Fruit fly (Drosophila melanogaster) whole organism, pupa: ENCODE results near the gene CG13003.

Experiments
- CG10348 ChIP-seq: fragments of 200-800 bp; sonication (Bioruptor generic); IDR thresholded peaks from 2 replicates; pipeline ENCODE4 v1.3.6; 2022; ENCODE audit warnings: missing biosample characterization, missing genetic modification characterization
- CG12605 ChIP-seq: fragments of 200-800 bp; sonication (Bioruptor generic); IDR thresholded peaks from 2 replicates; pipeline ENCODE4 v1.3.6; 2022; ENCODE audit warnings: missing biosample characterization, missing genetic modification characterization
- CG13204 ChIP-seq: fragments of 200-800 bp; sonication (Bioruptor generic); optimal IDR thresholded peaks from 2 replicates; lab custom pipeline; 2018; ENCODE audit warnings: missing biosample characterization, mild to moderate bottlenecking, missing genetic modification characterization, moderate library complexity
- CG14655 ChIP-seq: fragments of 200-800 bp; sonication (Bioruptor generic); optimal IDR thresholded peaks from 3 replicates; lab custom pipeline; 2017; ENCODE audit warnings: mild to moderate bottlenecking, missing biosample characterization, missing genetic modification reagents, missing genetic modification characterization
- CG15710 ChIP-seq: fragments of 200-800 bp; sonication (Bioruptor generic); optimal IDR thresholded peaks from 2 replicates; lab custom pipeline; 2018; ENCODE audit warnings: missing biosample characterization, mild to moderate bottlenecking, missing genetic modification characterization, moderate library complexity
- CG17806 ChIP-seq: fragments of 200-800 bp; sonication (Bioruptor generic); optimal IDR thresholded peaks from 2 replicates; lab custom pipeline; 2018; ENCODE audit warnings: missing biosample characterization, mild to moderate bottlenecking, missing genetic modification characterization, moderate library complexity
- CG32121 ChIP-seq: fragments of 200-800 bp; sonication (Bioruptor generic); IDR thresholded peaks from 2 replicates; pipeline ENCODE4 v1.3.6; 2022; ENCODE audit warnings: missing biosample characterization, missing genetic modification characterization
- CG34367 ChIP-seq: fragments of 200-800 bp; sonication (Bioruptor generic); optimal IDR thresholded peaks from 2 replicates; lab custom pipeline; 2018; ENCODE audit warnings: missing biosample characterization, mild to moderate bottlenecking, missing genetic modification characterization
- CG4496 ChIP-seq: fragments of 200-800 bp; sonication (Bioruptor generic); IDR thresholded peaks from 3 replicates; pipeline ENCODE4 v1.3.6; 2022; ENCODE audit warnings: missing biosample characterization, missing genetic modification characterization
- CG8159 ChIP-seq: fragments of 200-800 bp; sonication (Bioruptor generic); optimal IDR thresholded peaks from 3 replicates; lab custom pipeline; 2018; ENCODE audit warnings: missing biosample characterization, mild to moderate bottlenecking, missing genetic modification characterization, moderate library complexity
- CG8301 ChIP-seq: fragments of 200-800 bp; sonication (Bioruptor generic); optimal IDR thresholded peaks from 2 replicates; lab custom pipeline; 2018; ENCODE audit warnings: missing biosample characterization, mild to moderate bottlenecking, missing genetic modification characterization
- CG9948 ChIP-seq: fragments of 200-800 bp; sonication (Bioruptor generic); optimal IDR thresholded peaks from 2 replicates; lab custom pipeline; 2018; ENCODE audit warnings: missing biosample characterization, mild to moderate bottlenecking, missing genetic modification characterization, moderate library complexity
- D1 ChIP-seq: fragments of 200-800 bp; sonication (Bioruptor generic); optimal IDR thresholded peaks from 2 replicates; lab custom pipeline; 2018; ENCODE audit warnings: missing biosample characterization, mild to moderate bottlenecking, missing genetic modification characterization, moderate library complexity
- EcR ChIP-seq: fragments of 200-800 bp; sonication (Bioruptor generic); optimal IDR thresholded peaks from 3 replicates; lab custom pipeline; 2019; ENCODE audit warnings: missing biosample characterization, missing genetic modification characterization, mild to moderate bottlenecking, moderate library complexity, missing genetic modification reagents
- Ets98B ChIP-seq: fragments of 200-800 bp; sonication (Bioruptor generic); IDR thresholded peaks from 2 replicates; pipeline ENCODE4 v1.3.6; 2022; ENCODE audit warnings: missing biosample characterization, missing genetic modification characterization
- Pif1A ChIP-seq: fragments of 200-800 bp; sonication (Bioruptor generic); optimal IDR thresholded peaks from 3 replicates; lab custom pipeline; 2016; ENCODE audit warnings: missing biosample characterization, missing genetic modification characterization
- Pif1B ChIP-seq: fragments of 200-800 bp; sonication (Bioruptor generic); optimal IDR thresholded peaks from 3 replicates; lab custom pipeline; 2016; ENCODE audit warnings: missing biosample characterization, missing genetic modification characterization
- Snoo ChIP-seq: fragments of 200-800 bp; sonication (Bioruptor generic); optimal IDR thresholded peaks from 3 replicates; lab custom pipeline; 2017; ENCODE audit warnings: missing biosample characterization, mild to moderate bottlenecking, missing genetic modification characterization, inconsistent platforms
- fd96Ca ChIP-seq: fragments of 200-800 bp; sonication (Bioruptor generic); IDR thresholded peaks from 3 replicates; pipeline ENCODE4 v1.3.6; 2022; ENCODE audit warnings: missing biosample characterization, missing genetic modification characterization
- gl ChIP-seq: fragments of 200-800 bp; sonication (Bioruptor generic); optimal IDR thresholded peaks from 2 replicates; lab custom pipeline; 2018; ENCODE audit warnings: missing biosample characterization, mild to moderate bottlenecking, missing genetic modification characterization
- rn ChIP-seq: fragments of 200-800 bp; sonication (Bioruptor generic); IDR thresholded peaks from 2 replicates; pipeline ENCODE4 v1.3.6; 2022; ENCODE audit warnings: missing biosample characterization, missing genetic modification characterization

CG13003 gene

DNA sequence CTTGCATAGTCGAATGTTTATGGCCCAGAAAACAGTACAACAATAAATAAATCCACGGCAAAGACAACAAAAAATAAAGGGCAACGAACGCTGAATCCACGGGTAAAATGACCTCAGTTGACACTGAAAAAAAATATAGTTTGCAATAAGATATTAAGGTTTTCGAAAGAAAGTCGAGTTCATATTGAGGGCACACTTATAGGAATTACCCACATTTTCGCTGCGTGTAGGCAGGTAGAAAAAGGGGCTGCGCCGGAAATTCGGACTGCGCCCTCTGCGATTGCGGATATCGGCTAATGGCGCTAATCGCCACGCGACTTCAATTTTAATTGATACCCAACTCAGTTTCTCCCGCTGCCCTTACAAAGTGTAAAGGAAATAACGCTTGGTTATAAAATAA is 67.7 kb downstream of the CG13003 start:
- TF ChIP-seq Pif1A (GFP tag; lab: Kevin White, UChicago): no peak
- no peak for TF ChIP-seq gl
- TF ChIP-seq CG9948 (tag; lab: Kevin White, UChicago): no peak
- TF ChIP-seq CG4496 (GFP tag; lab: Robert Waterston, UW): no peak
- TF ChIP-seq EcR (GFP tag; lab: Kevin White, UChicago): no peak
- TF ChIP-seq CG8159: no peak
- no peak for TF ChIP-seq fd96Ca (GFP tag; lab: Robert Waterston, UW)
- TF ChIP-seq Pif1B (GFP tag; lab: Kevin White, UChicago): no peak
- TF ChIP-seq CG15710: no peak
- TF ChIP-seq CG34367 (tag; lab: Kevin White, UChicago): no peak
- TF ChIP-seq D1 (tag; lab: Kevin White, UChicago): no peak
- no peak for TF ChIP-seq CG8301
- no peak for TF ChIP-seq CG14655 (GFP tag; lab: Kevin White, UChicago)
- no peak for TF ChIP-seq Snoo
- TF ChIP-seq rn: no peak
- no peak for TF ChIP-seq CG10348 (GFP tag; lab: Robert Waterston, UW)
- TF ChIP-seq CG32121 (GFP tag; lab: Robert Waterston, UW): no peak

DNA sequence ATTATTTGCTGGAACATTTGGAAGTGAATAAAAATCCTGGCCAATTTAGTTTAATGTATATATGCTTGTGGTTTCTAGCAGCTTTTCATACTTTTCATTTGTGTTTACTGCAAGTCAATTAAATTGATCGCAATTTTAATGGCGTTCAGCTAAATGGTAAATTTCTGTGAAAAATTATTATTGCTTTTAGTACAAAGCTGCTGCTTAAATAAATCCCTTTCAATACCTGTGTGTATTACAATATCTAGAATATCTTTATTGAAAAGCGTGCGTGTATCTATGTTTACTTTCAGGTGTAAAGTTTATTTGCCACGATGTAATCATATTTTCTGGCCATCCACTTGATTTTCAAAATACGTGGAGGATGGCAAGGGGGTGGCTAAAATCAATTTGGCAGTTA is 70.6 kb downstream of the CG13003 start, which contains the start of gene ppk28:
Gene ppk28 (plus strand): TSS at position 301 of the 400 bp plus-strand sequence.
- no peak for TF ChIP-seq CG32121 (GFP tag; lab: Robert Waterston, UW)
- TF ChIP-seq CG10348 (GFP tag; lab: Robert Waterston, UW): no peak
- no peak for TF ChIP-seq CG14655 (GFP tag; lab: Kevin White, UChicago)
- no peak for TF ChIP-seq rn
- no peak for TF ChIP-seq D1 (tag; lab: Kevin White, UChicago)
- no peak for TF ChIP-seq Pif1B (GFP tag; lab: Kevin White, UChicago)
- no peak for TF ChIP-seq CG13204 (GFP tag; lab: Kevin White, UChicago)
- TF ChIP-seq Snoo: no peak
- TF ChIP-seq CG4496 (GFP tag; lab: Robert Waterston, UW): no peak
- TF ChIP-seq fd96Ca (GFP tag; lab: Robert Waterston, UW): no peak
- TF ChIP-seq CG12605 (GFP tag; lab: Robert Waterston, UW): no peak
- no peak for TF ChIP-seq CG15710
- TF ChIP-seq gl: no peak
- TF ChIP-seq CG8159: no peak
- no peak for TF ChIP-seq CG9948 (tag; lab: Kevin White, UChicago)
- no peak for TF ChIP-seq Ets98B
- TF ChIP-seq EcR (GFP tag; lab: Kevin White, UChicago): no peak
- TF ChIP-seq CG8301: no peak

DNA sequence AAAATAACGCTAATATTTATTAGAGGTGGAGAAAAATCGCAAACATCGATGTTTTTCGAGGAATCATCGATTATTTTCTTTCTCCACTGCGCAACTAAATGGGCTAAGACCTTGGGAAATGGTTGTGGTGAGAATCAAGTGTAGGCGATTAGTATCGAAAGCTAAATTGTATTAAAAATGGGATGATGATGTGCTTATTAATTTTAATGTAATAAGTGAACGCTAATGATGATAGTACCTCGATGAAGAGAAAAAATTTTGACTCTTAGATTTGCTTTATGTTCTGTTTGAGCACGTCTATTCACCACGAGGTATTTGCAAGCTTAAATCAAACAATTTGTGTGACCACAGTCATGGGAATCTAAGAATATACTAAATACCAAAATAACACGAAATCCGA is 73.0 kb downstream of the CG13003 start, which contains the start of the genes Rai1 and CG13005:
Gene Rai1 (minus strand): TSS at position 46 of the 400 bp plus-strand sequence.
Gene CG13005 (plus strand): TSS at position 352 of the 400 bp plus-strand sequence.
- TF ChIP-seq Pif1A (GFP tag; lab: Kevin White, UChicago) (no peak), rn (no peak), Ets98B (no peak)

DNA sequence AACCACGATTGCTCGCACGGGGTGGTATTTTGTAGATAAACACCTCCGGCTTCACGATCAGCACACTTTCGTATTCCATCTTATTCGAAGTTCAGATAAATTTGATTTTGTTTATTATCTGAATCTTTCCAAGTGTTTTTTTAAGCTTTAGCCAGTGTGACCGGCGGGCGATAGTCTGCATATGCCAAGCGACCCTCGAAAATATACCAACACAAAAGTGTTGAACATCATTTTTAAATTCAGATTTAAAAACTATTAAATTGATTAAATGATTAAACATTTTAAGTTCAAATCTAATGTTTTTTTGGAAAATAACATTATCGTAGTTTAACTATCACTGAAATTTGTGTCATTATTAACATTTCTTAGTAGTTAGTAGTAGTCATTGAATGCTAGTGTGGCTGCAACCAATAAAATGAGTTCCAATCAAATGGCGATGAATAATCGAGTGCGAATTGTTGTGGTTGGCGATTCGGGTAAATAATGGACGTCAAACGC is 75.8 kb downstream of the CG13003 start, which contains the start of the genes CG9132 and CG4789:
Gene CG9132 (minus strand): TSS at position 181 of the 498 bp plus-strand sequence.
Gene CG4789 (plus strand): TSS at position 401 of the 498 bp plus-strand sequence.
- no peak for TF ChIP-seq CG13204 (GFP tag; lab: Kevin White, UChicago)
- TF ChIP-seq Pif1B (GFP tag; lab: Kevin White, UChicago): no peak
- no peak for TF ChIP-seq CG10348 (GFP tag; lab: Robert Waterston, UW)
- no peak for TF ChIP-seq CG17806 (tag; lab: Kevin White, UChicago)
- no peak for TF ChIP-seq Snoo
- no peak for TF ChIP-seq EcR (GFP tag; lab: Kevin White, UChicago)
- no peak for TF ChIP-seq CG9948 (tag; lab: Kevin White, UChicago)
- no peak for TF ChIP-seq CG8301
- no peak for TF ChIP-seq rn
- no peak for TF ChIP-seq gl
- TF ChIP-seq CG15710: no peak

DNA sequence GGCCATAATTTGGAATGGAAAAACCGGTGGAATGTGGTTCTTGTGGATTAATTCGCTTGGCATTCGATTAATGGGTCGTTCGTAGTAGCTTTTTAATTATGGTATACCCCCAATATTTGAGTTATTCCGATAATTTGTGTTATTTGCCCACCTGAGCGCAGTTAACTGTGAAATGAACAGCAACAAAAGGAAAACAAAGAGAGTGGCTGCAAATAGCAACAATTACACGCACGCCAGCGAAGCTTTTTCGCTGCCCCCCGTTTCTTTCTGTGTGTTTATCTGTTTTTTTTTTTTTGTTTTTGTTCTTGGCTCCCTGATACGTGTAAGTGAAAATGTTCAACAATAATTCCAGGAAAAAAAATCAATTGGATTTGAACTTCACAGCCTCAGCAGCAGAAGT is 76.4 kb downstream of the CG13003 start:
- TF ChIP-seq CG8159 (peak; percentile 8), CG4496 (GFP tag; lab: Robert Waterston, UW) (no peak)

DNA sequence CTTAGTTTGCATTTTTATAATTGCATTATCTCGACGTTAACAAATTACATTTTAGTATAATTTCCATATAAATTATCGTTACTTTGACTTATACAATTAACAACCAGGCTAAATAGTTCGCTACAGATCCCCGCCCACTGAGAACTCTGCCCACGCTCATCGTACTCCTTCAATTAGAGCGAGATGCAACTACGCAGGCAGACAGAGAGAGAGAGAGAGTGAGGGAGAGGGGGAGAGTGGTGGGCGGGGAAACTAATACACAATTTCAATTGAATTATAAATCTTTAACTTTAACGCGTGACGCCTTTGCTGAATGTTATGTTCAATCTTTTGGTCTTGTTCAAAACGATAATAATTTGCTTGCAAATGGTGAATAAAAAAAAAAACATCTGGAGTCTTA is 78.2 kb downstream of the CG13003 start:
- no peak for TF ChIP-seq D1 (tag; lab: Kevin White, UChicago)
- no peak for TF ChIP-seq CG34367 (tag; lab: Kevin White, UChicago)
- TF ChIP-seq fd96Ca (GFP tag; lab: Robert Waterston, UW): no peak
- no peak for TF ChIP-seq CG14655 (GFP tag; lab: Kevin White, UChicago)
